Fruit fly (Drosophila melanogaster) whole organism, wandering third instar larva: Measurements from ENCODE around the gene Or94b.

Experiments
- Abd-B ChIP-seq: fragments of >200 bp; optimal IDR thresholded peaks from 2 replicates; lab custom pipeline; 2017; ENCODE audit warnings: missing biosample characterization, missing genetic modification characterization
- N ChIP-seq: fragments of >200 bp; optimal IDR thresholded peaks from 2 replicates; lab custom pipeline; 2018; ENCODE audit warnings: missing biosample characterization, missing external identifiers, missing genetic modification characterization
- br ChIP-seq: fragments of 200-800 bp; sonication (Bioruptor generic); optimal IDR thresholded peaks from 2 replicates; lab custom pipeline; 2016; ENCODE audit warnings: missing biosample characterization, missing genetic modification characterization
- dl ChIP-seq, 2 experiments: fragments of 175-275, 200-275 bp in 1 of 2; fragments of 200-275 bp in 1 of 2; sonication (Bioruptor generic); optimal IDR thresholded peaks; lab custom pipeline; 2018; ENCODE audit warnings: mild to moderate bottlenecking in 2 of 2, missing biosample characterization in 2 of 2, missing genetic modification characterization in 2 of 2, moderate library complexity in 2 of 2; ENCODE audit not compliant: partially characterized antibody in 2 of 2, insufficient read depth in 1 of 2
- dsf ChIP-seq: sonication (Bioruptor generic); optimal IDR thresholded peaks from 2 replicates; lab custom pipeline; 2016; ENCODE audit warnings: missing biosample characterization, missing genetic modification characterization, borderline replicate concordance
- fru ChIP-seq: fragments of 200-800 bp; sonication (Bioruptor generic); optimal IDR thresholded peaks from 3 replicates; lab custom pipeline; 2016; ENCODE audit warnings: missing biosample characterization, mild to moderate bottlenecking, missing genetic modification characterization
- psq ChIP-seq: fragments of 200-800 bp; sonication (Bioruptor generic); optimal IDR thresholded peaks from 3 replicates; lab custom pipeline; 2017; ENCODE audit warnings: missing biosample characterization, mild to moderate bottlenecking, missing genetic modification characterization, moderate library complexity
- sage ChIP-seq: fragments of 200-800 bp; sonication (Bioruptor generic); optimal IDR thresholded peaks from 2 replicates; lab custom pipeline; 2016; ENCODE audit warnings: missing biosample characterization, mild to moderate bottlenecking, missing genetic modification characterization

- TF ChIP-seq sage (GFP tag; lab: Kevin White, UChicago) (no peak), dsf (GFP tag; lab: Kevin White, UChicago) (no peak), dl (GFP tag; optimal IDR thresholded peaks at IDR 0.05; lab: Kevin White, UChicago; ENCODE audit: insufficient read depth in 1 of 2, partially characterized antibody in 2 of 2) (no peak), Abd-B (GFP tag; lab: Kevin White, UChicago) (no peak), psq (GFP tag; lab: Kevin White, UChicago) (no peak), br (GFP tag; lab: Kevin White, UChicago) (no peak), N (no peak), fru (no peak)
These were observed 9.6 kb downstream of the Or94b start for dm6 chr3R:22998623-22999179.
